Worm (Caenorhabditis elegans) whole organism, L1 larva: ENCODE data around the gene C50E3.5.

Experiments
- ceh-82 ChIP-seq, 3 experiments: fragments of 150-350 bp in 1 of 3; sonication (generic microtip) in 2 of 3; optimal IDR thresholded peaks; 2 replicates each; lab custom pipeline; 2014 to 2017; ENCODE audit warnings: missing biosample characterization in 3 of 3, missing genetic modification characterization in 3 of 3
- ces-1 ChIP-seq: fragments of 150-350 bp; optimal IDR thresholded peaks from 2 replicates; lab custom pipeline; 2014; ENCODE audit warnings: missing biosample characterization, missing genetic modification reagents, missing genetic modification characterization
- jun-1 ChIP-seq: fragments of 150-350 bp; optimal IDR thresholded peaks from 2 replicates; lab custom pipeline; 2014; ENCODE audit warnings: missing biosample characterization, missing genetic modification reagents, missing genetic modification characterization
- nhr-237 ChIP-seq: fragments of 150-350 bp; optimal IDR thresholded peaks from 2 replicates; lab custom pipeline; 2014; ENCODE audit warnings: missing biosample characterization, missing genetic modification characterization
- pag-3 ChIP-seq: sonication (generic microtip); optimal IDR thresholded peaks from 2 replicates; lab custom pipeline; 2017; ENCODE audit warnings: missing genetic modification characterization, mild to moderate bottlenecking, missing compliant biosample characterization, antibody characterized with exemption, borderline replicate concordance; ENCODE audit not compliant: insufficient read depth
- unc-130 ChIP-seq: fragments of 150-350 bp; optimal IDR thresholded peaks from 2 replicates; lab custom pipeline; 2017; ENCODE audit warnings: missing biosample characterization, missing genetic modification characterization, inconsistent platforms
- ztf-4 ChIP-seq: fragments of 150-350 bp; optimal IDR thresholded peaks from 2 replicates; lab custom pipeline; 2014; ENCODE audit warnings: missing biosample characterization, missing genetic modification characterization

DNA sequence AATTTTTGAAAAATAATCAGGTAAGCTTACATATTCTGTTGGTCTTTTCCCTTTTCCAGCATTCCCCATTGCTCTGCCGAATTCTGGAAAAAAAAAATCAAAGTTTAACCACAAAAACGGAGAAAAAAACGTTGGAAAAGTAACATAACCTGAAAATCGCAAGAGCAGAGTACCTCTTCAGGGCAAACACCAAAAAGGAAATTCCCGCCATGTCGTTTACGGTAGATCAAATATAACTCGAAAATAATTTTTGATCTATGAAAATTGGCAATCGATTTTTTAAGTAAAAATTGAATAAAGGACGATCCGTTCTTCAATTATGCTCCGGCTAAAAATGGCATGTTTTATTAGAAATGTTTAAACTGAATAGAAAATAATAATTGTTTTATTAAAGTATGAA is 15.6 kb downstream of the C50E3.5 start, which contains the start of gene C50E3.11:
- TF ChIP-seq jun-1 (tag; lab: Kevin White, UChicago), result no peak
- TF ChIP-seq unc-130 (tag; lab: Kevin White, UChicago), result no peak
- TF ChIP-seq ceh-82 (tag; optimal IDR thresholded peaks at IDR 0.05; lab: Kevin White, UChicago), result no peak
- no peak for TF ChIP-seq nhr-237
- TF ChIP-seq ces-1 (GFP tag; lab: Kevin White, UChicago), result no peak
- no peak for TF ChIP-seq pag-3
- TF ChIP-seq ztf-4 (tag; lab: Kevin White, UChicago), result no peak
